Fruit fly (Drosophila melanogaster) whole organism, embryonic: Measurements from ENCODE around the gene CG14561.
A peak's percentile ranks its signal among the peaks of the same experiment; 100 is the strongest.

ENCODE experiments used
- Ada2b ChIP-seq: fragments of 200-800 bp; sonication (Bioruptor generic); IDR thresholded peaks from 2 replicates; pipeline ENCODE4 v1.3.6; 2022; ENCODE audit warnings: missing biosample characterization, missing genetic modification characterization
- Atf6 ChIP-seq: fragments of 200-800 bp; sonication (Bioruptor generic); IDR thresholded peaks from 2 replicates; pipeline ENCODE4 v1.3.6; 2022; ENCODE audit warnings: missing biosample characterization, missing genetic modification characterization
- BEAF-32 ChIP-seq: fragments of 200-800 bp; sonication (Bioruptor generic); optimal IDR thresholded peaks from 3 replicates; lab custom pipeline; 2017; ENCODE audit warnings: missing biosample characterization, missing genetic modification characterization, mild to moderate bottlenecking, moderate library complexity, missing genetic modification reagents
- CG14441 ChIP-seq: fragments of 200-800 bp; sonication (Bioruptor generic); IDR thresholded peaks from 2 replicates; pipeline ENCODE4 v1.3.6; 2022; ENCODE audit warnings: missing biosample characterization, missing genetic modification characterization
- CG15269 ChIP-seq: fragments of 200-800 bp; sonication (Bioruptor generic); optimal IDR thresholded peaks from 2 replicates; lab custom pipeline; 2018; ENCODE audit warnings: missing biosample characterization, mild to moderate bottlenecking, missing genetic modification characterization, moderate library complexity
- CG1529 ChIP-seq: fragments of 200-800 bp; sonication (Bioruptor generic); optimal IDR thresholded peaks from 3 replicates; lab custom pipeline; 2018; ENCODE audit warnings: missing biosample characterization, missing genetic modification characterization
- CG1603 ChIP-seq: fragments of 200-800 bp; sonication (Bioruptor generic); optimal IDR thresholded peaks from 2 replicates; lab custom pipeline; 2019; ENCODE audit warnings: missing biosample characterization, mild to moderate bottlenecking, missing genetic modification characterization, moderate library complexity
- CG17361 ChIP-seq: fragments of 200-800 bp; sonication (Bioruptor generic); IDR thresholded peaks from 3 replicates; pipeline ENCODE4 v1.3.6; 2022; ENCODE audit warnings: missing biosample characterization, missing genetic modification characterization
- CG17568 ChIP-seq: fragments of 200-800 bp; sonication (Bioruptor generic); optimal IDR thresholded peaks from 2 replicates; lab custom pipeline; 2018; ENCODE audit warnings: missing biosample characterization, mild to moderate bottlenecking, missing genetic modification characterization, moderate library complexity
- CG18262 ChIP-seq: fragments of 200-800 bp; optimal IDR thresholded peaks from 3 replicates; lab custom pipeline; 2019; ENCODE audit warnings: missing biosample characterization, mild to moderate bottlenecking, missing genetic modification characterization, moderate library complexity
- CG18599 ChIP-seq: fragments of 200-800 bp; sonication (Bioruptor generic); optimal IDR thresholded peaks from 3 replicates; lab custom pipeline; 2017; ENCODE audit warnings: missing biosample characterization, missing genetic modification characterization, mild to moderate bottlenecking, moderate library complexity, missing genetic modification reagents
- CG30020 ChIP-seq: fragments of 200-800 bp; optimal IDR thresholded peaks from 2 replicates; lab custom pipeline; 2019; ENCODE audit warnings: missing biosample characterization, mild to moderate bottlenecking, missing genetic modification characterization, moderate library complexity
- CG3407 ChIP-seq: fragments of 200-800 bp; sonication (Bioruptor generic); optimal IDR thresholded peaks from 2 replicates; lab custom pipeline; 2018; ENCODE audit warnings: missing biosample characterization, mild to moderate bottlenecking, missing genetic modification characterization
- CG34422 ChIP-seq: fragments of 200-800 bp; sonication (Bioruptor generic); IDR thresholded peaks from 3 replicates; pipeline ENCODE4 v1.3.6; 2022; ENCODE audit warnings: missing biosample characterization, missing genetic modification characterization
- CG4404 ChIP-seq: fragments of 200-800 bp; sonication (Bioruptor generic); IDR thresholded peaks from 2 replicates; pipeline ENCODE4 v1.3.6; 2022; ENCODE audit warnings: missing biosample characterization, missing genetic modification characterization
- CG4617 ChIP-seq: fragments of 200-800 bp; sonication (Bioruptor generic); optimal IDR thresholded peaks from 3 replicates; lab custom pipeline; 2016; ENCODE audit warnings: missing biosample characterization, missing genetic modification characterization, borderline replicate concordance
- CG6689 ChIP-seq: fragments of 200-800 bp; sonication (Bioruptor generic); IDR thresholded peaks from 2 replicates; pipeline ENCODE4 v1.3.6; 2022; ENCODE audit warnings: missing biosample characterization, missing genetic modification characterization
- CG7839 ChIP-seq: fragments of 200-800 bp; sonication (Bioruptor generic); optimal IDR thresholded peaks from 3 replicates; lab custom pipeline; 2018; ENCODE audit warnings: missing biosample characterization, mild to moderate bottlenecking, missing genetic modification characterization, moderate library complexity
- CG8765 ChIP-seq: fragments of 200-800 bp; sonication (Bioruptor generic); IDR thresholded peaks from 2 replicates; pipeline ENCODE4 v1.3.6; 2022; ENCODE audit warnings: missing biosample characterization, missing genetic modification characterization
- CG9215 ChIP-seq: fragments of 200-800 bp; sonication (Bioruptor generic); IDR thresholded peaks from 2 replicates; pipeline ENCODE4 v1.3.6; 2022; ENCODE audit warnings: missing biosample characterization, missing genetic modification characterization
- Dek ChIP-seq: fragments of 200-800 bp; sonication (Bioruptor generic); optimal IDR thresholded peaks from 3 replicates; lab custom pipeline; 2019; ENCODE audit warnings: missing biosample characterization, mild to moderate bottlenecking, missing genetic modification characterization, moderate library complexity
- Dip2 ChIP-seq: fragments of 200-800 bp; sonication (Bioruptor generic); IDR thresholded peaks from 2 replicates; pipeline ENCODE4 v1.3.6; 2022; ENCODE audit warnings: missing biosample characterization, missing genetic modification characterization
- ERR ChIP-seq: fragments of 200-800 bp; sonication (Bioruptor generic); optimal IDR thresholded peaks from 2 replicates; lab custom pipeline; 2016; ENCODE audit warnings: missing biosample characterization, missing genetic modification characterization
- Gsc ChIP-seq: fragments of 200-800 bp; sonication (Bioruptor generic); IDR thresholded peaks from 2 replicates; pipeline ENCODE4 v1.3.6; 2022; ENCODE audit warnings: missing biosample characterization, missing genetic modification characterization
- Hey ChIP-seq: fragments of 200-800 bp; sonication (Bioruptor generic); optimal IDR thresholded peaks from 3 replicates; lab custom pipeline; 2018; ENCODE audit warnings: missing biosample characterization, mild to moderate bottlenecking, missing genetic modification characterization
- MESR4 ChIP-seq: fragments of 200-800 bp; sonication (Bioruptor generic); optimal IDR thresholded peaks from 2 replicates; lab custom pipeline; 2018; ENCODE audit warnings: missing biosample characterization, mild to moderate bottlenecking, missing genetic modification characterization, moderate library complexity
- NK7.1 ChIP-seq: fragments of 200-800 bp; sonication (Bioruptor generic); optimal IDR thresholded peaks from 3 replicates; lab custom pipeline; 2016; ENCODE audit warnings: missing biosample characterization, missing genetic modification characterization
- PHDP ChIP-seq: fragments of 200-800 bp; sonication (Bioruptor generic); optimal IDR thresholded peaks from 3 replicates; lab custom pipeline; 2018; ENCODE audit warnings: missing biosample characterization, mild to moderate bottlenecking, missing genetic modification characterization, moderate library complexity
- YL-1 ChIP-seq: fragments of 200-800 bp; sonication (Bioruptor generic); optimal IDR thresholded peaks from 3 replicates; lab custom pipeline; 2017; ENCODE audit warnings: missing biosample characterization, mild to moderate bottlenecking, missing genetic modification characterization
- disco-r ChIP-seq: fragments of 200-800 bp; sonication (Bioruptor generic); optimal IDR thresholded peaks from 2 replicates; lab custom pipeline; 2016; ENCODE audit warnings: missing biosample characterization, missing genetic modification characterization
- dysf ChIP-seq: fragments of 200-800 bp; sonication (Bioruptor generic); IDR thresholded peaks from 3 replicates; pipeline ENCODE4 v1.3.6; 2022; ENCODE audit warnings: missing biosample characterization, missing genetic modification characterization
- eve ChIP-seq, 2 experiments: fragments of >200 bp; optimal IDR thresholded peaks; 2 replicates each; lab custom pipeline; 2017; ENCODE audit warnings: missing biosample characterization in 2 of 2, missing genetic modification characterization in 2 of 2
- gcm ChIP-seq: fragments of 200-800 bp; sonication (Bioruptor generic); optimal IDR thresholded peaks from 2 replicates; lab custom pipeline; 2019; ENCODE audit warnings: missing biosample characterization, mild to moderate bottlenecking, missing genetic modification characterization, moderate library complexity
- grn ChIP-seq: fragments of 200-800 bp; sonication (Bioruptor generic); optimal IDR thresholded peaks from 3 replicates; lab custom pipeline; 2017; ENCODE audit warnings: missing biosample characterization, missing genetic modification characterization
- hbn ChIP-seq: fragments of 200-800 bp; sonication (Bioruptor generic); IDR thresholded peaks from 2 replicates; pipeline ENCODE4 v1.3.6; 2022; ENCODE audit warnings: missing biosample characterization, missing genetic modification characterization; ENCODE audit not compliant: partially characterized antibody
- lilli ChIP-seq: fragments of 200-800 bp; sonication (Bioruptor generic); optimal IDR thresholded peaks from 3 replicates; lab custom pipeline; 2016; ENCODE audit warnings: missing biosample characterization, missing genetic modification characterization
- nerfin-2 ChIP-seq: fragments of 200-800 bp; sonication (Bioruptor generic); IDR thresholded peaks from 2 replicates; pipeline ENCODE4 v1.3.6; 2022; ENCODE audit warnings: missing biosample characterization, missing genetic modification characterization; ENCODE audit not compliant: partially characterized antibody
- nom ChIP-seq: fragments of 200-800 bp; sonication (Bioruptor generic); optimal IDR thresholded peaks from 2 replicates; lab custom pipeline; 2017; ENCODE audit warnings: missing biosample characterization, missing genetic modification characterization, mild to moderate bottlenecking, moderate library complexity, missing genetic modification reagents
- onecut ChIP-seq: fragments of 200-800 bp; sonication (Bioruptor generic); IDR thresholded peaks from 2 replicates; pipeline ENCODE4 v1.3.6; 2022; ENCODE audit warnings: missing biosample characterization, missing genetic modification characterization
- phol ChIP-seq: fragments of 200-800 bp; sonication (Bioruptor generic); optimal IDR thresholded peaks from 3 replicates; lab custom pipeline; 2018; ENCODE audit warnings: missing biosample characterization, mild to moderate bottlenecking, missing genetic modification characterization, moderate library complexity
- pita ChIP-seq: fragments of 200-800 bp; sonication (Bioruptor generic); optimal IDR thresholded peaks from 2 replicates; lab custom pipeline; 2017; ENCODE audit warnings: missing biosample characterization, mild to moderate bottlenecking, missing genetic modification characterization
- prd ChIP-seq, 3 experiments: fragments of >200 bp in 2 of 3; fragments of 200-800 bp in 1 of 3; sonication (Bioruptor generic) in 1 of 3; optimal IDR thresholded peaks in 2 of 3; IDR thresholded peaks in 1 of 3; 2 replicates in 2 of 3; 3 replicates in 1 of 3; pipeline versions ENCODE4 v1.3.6 to Lab custom; 2017 to 2022; ENCODE audit warnings: missing biosample characterization in 1 of 3, missing genetic modification characterization in 1 of 3
- pzg ChIP-seq: fragments of 200-800 bp; sonication (Bioruptor generic); optimal IDR thresholded peaks from 3 replicates; lab custom pipeline; 2018; ENCODE audit warnings: missing biosample characterization, mild to moderate bottlenecking, missing genetic modification characterization, moderate library complexity
- ranshi ChIP-seq: fragments of 200-800 bp; sonication (Bioruptor generic); IDR thresholded peaks from 2 replicates; pipeline ENCODE4 v1.3.6; 2022; ENCODE audit warnings: missing biosample characterization, missing genetic modification characterization
- sisA ChIP-seq: fragments of 200-800 bp; sonication (Bioruptor generic); IDR thresholded peaks from 2 replicates; pipeline ENCODE4 v1.3.6; 2022; ENCODE audit warnings: missing biosample characterization, missing genetic modification characterization
- slbo ChIP-seq: fragments of 200-800 bp; sonication (Bioruptor generic); IDR thresholded peaks from 2 replicates; pipeline ENCODE4 v1.3.6; 2022; ENCODE audit warnings: missing biosample characterization, missing genetic modification characterization
- slp2 ChIP-seq: fragments of 200-800 bp; sonication (Bioruptor generic); optimal IDR thresholded peaks from 2 replicates; lab custom pipeline; 2016; ENCODE audit warnings: missing biosample characterization, missing genetic modification characterization
- so ChIP-seq: fragments of 200-800 bp; sonication (Bioruptor generic); IDR thresholded peaks from 3 replicates; pipeline ENCODE4 v1.3.6; 2022; ENCODE audit warnings: missing biosample characterization, missing genetic modification characterization
- sqz ChIP-seq: fragments of 200-800 bp; sonication (Bioruptor generic); optimal IDR thresholded peaks from 3 replicates; lab custom pipeline; 2018; ENCODE audit warnings: missing biosample characterization, mild to moderate bottlenecking, missing genetic modification characterization
- tgo ChIP-seq: fragments of 200-800 bp; sonication (Bioruptor generic); IDR thresholded peaks from 3 replicates; pipeline ENCODE4 v1.3.6; 2022; ENCODE audit warnings: missing biosample characterization, missing genetic modification characterization

CG14561 gene

DNA sequence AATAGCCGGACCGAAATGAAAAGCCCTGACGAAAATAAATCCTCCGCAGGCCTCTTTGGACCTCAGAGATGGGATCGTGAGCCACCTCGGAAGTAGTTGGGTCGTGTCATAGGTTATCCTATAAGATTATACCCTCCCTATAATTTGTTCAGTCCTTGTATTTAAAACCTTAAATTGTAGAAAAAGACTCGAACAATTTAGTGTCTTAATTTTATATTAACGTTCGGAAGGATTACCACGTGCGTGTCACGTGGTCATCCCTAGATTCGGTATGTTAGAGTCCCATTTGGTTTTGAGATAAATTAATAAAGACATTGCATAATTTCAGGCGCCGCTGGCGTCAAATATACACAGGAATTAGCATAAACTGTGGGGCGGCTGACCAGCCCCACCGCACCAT, 12.4 kb downstream of the CG14561 start (continued):
- TF ChIP-seq CG1603 (tag; lab: Kevin White, UChicago), result peak; percentile 68
- 0 out of 2 replicates have a peak, but pooled peaks have one; percentile 24 for TF ChIP-seq CG14441 (GFP tag; lab: Robert Waterston, UW)
- TF ChIP-seq pita, result no peak
- peak; percentile 83 for TF ChIP-seq hbn (GFP tag; lab: Robert Waterston, UW)
- TF ChIP-seq sqz, result no peak
- TF ChIP-seq lilli (GFP tag; lab: Kevin White, UChicago), result peak; percentile 68
- peak; percentile 7 for TF ChIP-seq CG3407 (GFP tag; lab: Kevin White, UChicago)
- TF ChIP-seq sisA (GFP tag; lab: Robert Waterston, UW), result peak; percentile 33; the same call in 1 of the 2 replicates
- TF ChIP-seq prd (optimal IDR thresholded peaks at IDR 0.05; lab: Kevin White, UChicago), result no peak
- TF ChIP-seq prd (GFP tag; IDR thresholded peaks at IDR 0.05; lab: Robert Waterston, UW), result peak; percentile 74; the same call in 2 of the 3 replicates
- peak; percentile 49 for TF ChIP-seq CG15269
- TF ChIP-seq Dek (tag; lab: Kevin White, UChicago), result peak; percentile 30
- peak; percentile 24; the same call in 1 of the 2 replicates for TF ChIP-seq CG9215 (GFP tag; lab: Robert Waterston, UW)
- TF ChIP-seq CG30020 (tag; lab: Kevin White, UChicago), result no peak
- TF ChIP-seq Atf6 (GFP tag; lab: Robert Waterston, UW), result peak; percentile 70; the same call in 1 of the 2 replicates
- TF ChIP-seq NK7.1 (GFP tag; lab: Kevin White, UChicago), result no peak
- peak; percentile 38 for TF ChIP-seq CG4404
- TF ChIP-seq CG1529 (GFP tag; lab: Kevin White, UChicago), result peak; percentile 13
- TF ChIP-seq BEAF-32 (GFP tag; lab: Kevin White, UChicago), result peak; percentile 74
- TF ChIP-seq Dip2 (GFP tag; lab: Robert Waterston, UW), result no peak
- peak; percentile 38 for TF ChIP-seq CG17568 (GFP tag; lab: Kevin White, UChicago)
- TF ChIP-seq ERR (GFP tag; lab: Kevin White, UChicago), result peak; percentile 47
- no peak for TF ChIP-seq Hey (tag; lab: Kevin White, UChicago)
- TF ChIP-seq PHDP (tag; lab: Kevin White, UChicago), result peak; percentile 64
- TF ChIP-seq so, result peak; percentile 41; the same call in 1 of the 3 replicates
- peak; percentile 55 for TF ChIP-seq CG6689 (GFP tag; lab: Robert Waterston, UW)
- TF ChIP-seq phol, result peak; percentile 62
- no peak for TF ChIP-seq eve (GFP tag; optimal IDR thresholded peaks at IDR 0.05; lab: Kevin White, UChicago)
- peak; percentile 60; the same call in 1 of the 2 replicates for TF ChIP-seq CG8765
- TF ChIP-seq YL-1 (GFP tag; lab: Kevin White, UChicago), result no peak
- TF ChIP-seq gcm (GFP tag; lab: Kevin White, UChicago), result peak; percentile 53
- no peak for TF ChIP-seq grn (GFP tag; lab: Kevin White, UChicago)
- TF ChIP-seq CG4617 (GFP tag; lab: Kevin White, UChicago), result no peak
- TF ChIP-seq Ada2b (GFP tag; lab: Robert Waterston, UW), result peak; percentile 69
- TF ChIP-seq onecut (GFP tag; lab: Robert Waterston, UW), result peak; percentile 31
- TF ChIP-seq tgo (GFP tag; lab: Robert Waterston, UW), result peak; percentile 61
- TF ChIP-seq CG34422, result peak; percentile 64; the same call in 2 of the 3 replicates
- TF ChIP-seq nerfin-2 (GFP tag; lab: Robert Waterston, UW), result peak; percentile 60; the same call in 1 of the 2 replicates
- TF ChIP-seq disco-r, result peak; percentile 34
- peak; percentile 63 for TF ChIP-seq CG18599 (GFP tag; lab: Kevin White, UChicago)
- peak; percentile 65 for TF ChIP-seq CG18262 (tag; lab: Kevin White, UChicago)
- peak; percentile 59; the same call in 1 of the 2 replicates for TF ChIP-seq slbo (GFP tag; lab: Robert Waterston, UW)
- peak; percentile 0 for TF ChIP-seq pzg (GFP tag; lab: Kevin White, UChicago)
- TF ChIP-seq ranshi, result peak; percentile 51; the same call in 1 of the 2 replicates
- TF ChIP-seq Gsc (GFP tag; lab: Robert Waterston, UW), result no peak
- TF ChIP-seq dysf, result peak; percentile 44
- peak; percentile 40; the same call in 1 of the 3 replicates for TF ChIP-seq CG17361
- TF ChIP-seq nom (GFP tag; lab: Kevin White, UChicago), result no peak
- no peak for TF ChIP-seq MESR4
- TF ChIP-seq CG7839 (tag; lab: Kevin White, UChicago), result peak; percentile 55
- peak; percentile 2 for TF ChIP-seq slp2 (GFP tag; lab: Kevin White, UChicago)
